Worm (Caenorhabditis elegans): Measurements from ENCODE around the gene spig-4.
A peak's percentile ranks its signal among the peaks of the same experiment; 100 is the strongest.

The spig-4 gene

DNA sequence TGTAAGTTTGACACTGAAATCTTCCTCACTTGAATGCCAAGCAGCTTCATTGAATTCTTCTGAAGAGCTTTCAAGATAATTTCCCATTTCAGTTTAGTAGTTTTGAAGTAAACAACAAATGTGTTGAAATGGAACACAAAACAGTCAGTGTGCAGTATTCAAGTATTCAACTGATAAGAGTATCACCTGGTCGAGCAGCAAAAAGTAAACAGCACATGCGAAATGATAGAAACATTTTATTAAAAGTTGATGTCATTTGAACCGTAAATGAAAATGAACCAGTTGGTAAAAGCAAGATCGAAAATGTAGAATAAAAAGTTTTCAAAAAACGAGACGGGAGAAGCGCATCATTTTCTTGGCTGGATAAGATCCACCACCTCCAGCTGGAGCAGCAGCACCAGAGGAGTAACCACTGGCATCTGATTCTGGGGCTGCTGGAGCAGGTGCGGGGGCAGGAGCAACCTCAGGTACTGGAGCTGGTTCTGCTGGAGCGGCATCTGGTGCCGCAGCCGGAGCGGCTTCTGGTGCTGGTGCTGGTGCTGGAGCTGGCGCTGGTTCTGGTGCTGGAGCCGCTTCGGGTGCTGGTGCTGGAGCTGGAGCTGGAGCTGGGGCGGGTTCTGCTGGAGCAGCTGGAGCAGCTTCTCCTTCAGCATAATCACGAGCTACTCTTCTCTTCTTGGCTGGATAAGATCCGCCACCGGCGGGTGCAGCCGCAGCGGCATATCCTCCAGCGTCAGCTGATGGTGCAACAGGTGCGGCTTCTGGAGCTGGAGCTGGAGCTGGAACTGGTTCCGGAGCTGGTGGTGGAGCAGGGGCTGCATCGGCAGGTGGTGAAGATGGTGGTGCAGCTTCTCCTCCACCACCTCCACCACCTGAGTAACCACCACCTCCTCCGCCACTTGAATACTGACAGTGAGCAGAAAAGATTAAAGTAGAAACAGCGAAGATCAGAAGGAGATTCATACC lies 18.1 kb upstream of the spig-4 start, which contains the start of the genes F47B8.4 and F47B8.18:
Gene F47B8.4 (minus strand): TSS at position 172 of the 966 bp plus-strand sequence.
Gene F47B8.18 (minus strand): TSS at position 963 of the 966 bp plus-strand sequence.
- TF ChIP-seq flt-1 (GFP tag; IDR thresholded peaks at IDR 0.05), result no peak
- TF ChIP-seq aly-1 (tag; optimal IDR thresholded peaks at IDR 0.05), result peak; percentile 26

- TF ChIP-seq hmbx-1 (tag; optimal IDR thresholded peaks at IDR 0.05) (no peak), F13C5.2 (tag; optimal IDR thresholded peaks at IDR 0.05) (no peak), hmg-4 (GFP tag; optimal IDR thresholded peaks at IDR 0.05) (no peak), hnd-1 (tag; optimal IDR thresholded peaks at IDR 0.05) (no peak), tra-4 (tag; optimal IDR thresholded peaks at IDR 0.05) (no peak), ets-7 (tag; optimal IDR thresholded peaks at IDR 0.05) (no peak), sea-1 (GFP tag; conservative IDR thresholded peaks at IDR 0.05) (no peak), aly-1 (tag; optimal IDR thresholded peaks at IDR 0.05) (no peak), tbx-37 (GFP tag; conservative IDR thresholded peaks at IDR 0.05) (no peak)
Observed at ce11 chrV:14322743-14323142, 16.1 kb upstream of the spig-4 start, which contains the start of gene F47B8.3. Gene F47B8.3, minus strand, starts transcription at chrV:14323003.

ce11 chrV:14320730-14321319 lies 14.2 kb upstream of the spig-4 start:
- TF ChIP-seq sea-1 (GFP tag; conservative IDR thresholded peaks at IDR 0.05) (0 out of 2 replicates have a peak, but pooled peaks have one; percentile 21), flt-1 (GFP tag; IDR thresholded peaks at IDR 0.05) (no peak)

DNA sequence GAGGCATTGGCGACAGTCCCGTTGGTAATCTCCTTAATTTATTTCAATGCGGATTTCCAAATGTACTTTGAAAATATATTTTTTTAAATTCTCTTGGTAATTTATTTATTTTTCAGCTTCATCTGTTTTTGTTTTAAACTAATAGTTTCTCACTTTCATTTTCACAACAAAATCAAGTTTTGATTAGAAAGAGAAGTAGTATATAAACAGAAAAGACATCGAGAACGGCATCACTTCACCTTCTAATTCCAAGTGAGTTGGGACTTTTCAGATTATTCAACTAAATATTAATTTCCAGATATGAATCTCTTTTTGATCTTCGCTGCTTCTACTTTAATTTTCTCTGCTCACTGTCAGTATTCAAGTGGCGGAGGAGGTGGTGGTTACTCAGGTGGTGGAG lies 13.6 kb upstream of the spig-4 start, which contains the start of gene F47B8.14:
Gene F47B8.14 (plus strand): TSS at position 301 of the 400 bp plus-strand sequence.
- TF ChIP-seq B0310.2 (tag; optimal IDR thresholded peaks at IDR 0.05), result no peak
- TF ChIP-seq ets-7 (tag; optimal IDR thresholded peaks at IDR 0.05), result no peak
- no peak for TF ChIP-seq flt-1 (GFP tag; IDR thresholded peaks at IDR 0.05)
- TF ChIP-seq F13C5.2 (tag; optimal IDR thresholded peaks at IDR 0.05), result no peak
- no peak for TF ChIP-seq hmg-4 (GFP tag; optimal IDR thresholded peaks at IDR 0.05)
- TF ChIP-seq tbx-11 (GFP tag; IDR thresholded peaks at IDR 0.05), result no peak
- TF ChIP-seq ceh-36 (tag; optimal IDR thresholded peaks at IDR 0.05), result no peak
- TF ChIP-seq hnd-1 (tag; optimal IDR thresholded peaks at IDR 0.05), result no peak
- no peak for TF ChIP-seq ama-1 (optimal IDR thresholded peaks at IDR 0.05)
- no peak for TF ChIP-seq scrt-1 (GFP tag; IDR thresholded peaks at IDR 0.05)
- TF ChIP-seq tra-4 (tag; optimal IDR thresholded peaks at IDR 0.05), result no peak

DNA sequence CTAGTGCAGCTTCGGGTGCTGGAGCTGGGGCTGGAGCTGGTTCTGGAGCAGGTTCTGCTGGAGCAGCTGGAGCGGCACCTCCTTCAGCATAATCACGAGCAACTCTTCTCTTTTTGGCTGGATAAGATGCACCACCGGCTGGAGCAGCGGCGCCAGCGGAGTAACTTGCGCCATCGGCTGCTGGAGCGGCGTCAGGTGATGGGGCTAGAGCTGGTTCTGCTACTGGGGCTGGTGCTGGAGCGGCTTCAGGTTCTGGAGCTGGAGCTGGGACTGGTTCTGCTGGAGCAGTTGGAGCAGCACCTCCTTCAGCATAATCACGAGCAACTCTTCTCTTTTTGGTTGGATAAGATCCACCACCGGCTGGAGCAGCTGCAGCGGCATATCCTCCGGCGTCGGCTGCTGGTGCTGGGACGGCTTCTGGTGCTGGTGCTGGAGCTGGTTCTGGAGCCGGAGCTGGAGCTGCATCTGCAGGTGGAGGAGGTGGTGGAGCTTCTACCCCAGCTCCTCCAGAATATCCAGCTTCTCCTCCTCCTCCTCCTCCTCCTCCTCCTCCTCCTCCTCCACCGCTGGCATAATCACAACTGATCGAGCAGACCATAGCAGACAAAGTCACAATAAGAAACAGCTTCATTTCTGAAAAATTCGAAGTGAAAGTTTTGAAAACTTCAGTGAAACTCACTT lies 12.6 kb upstream of the spig-4 start, which contains the start of gene F47B8.13:
Gene F47B8.13 (minus strand): TSS at position 631 of the 681 bp plus-strand sequence.
- TF ChIP-seq hmbx-1 (tag; optimal IDR thresholded peaks at IDR 0.05), result no peak
- TF ChIP-seq ceh-36 (tag; optimal IDR thresholded peaks at IDR 0.05), result no peak
- no peak for TF ChIP-seq flt-1 (GFP tag; IDR thresholded peaks at IDR 0.05)
- no peak for TF ChIP-seq sea-1 (GFP tag; conservative IDR thresholded peaks at IDR 0.05)
- TF ChIP-seq aly-1 (tag; optimal IDR thresholded peaks at IDR 0.05), result peak; percentile 55
- no peak for TF ChIP-seq pes-1 (GFP tag; IDR thresholded peaks at IDR 0.05)
- no peak for TF ChIP-seq hmg-4 (GFP tag; optimal IDR thresholded peaks at IDR 0.05)

DNA sequence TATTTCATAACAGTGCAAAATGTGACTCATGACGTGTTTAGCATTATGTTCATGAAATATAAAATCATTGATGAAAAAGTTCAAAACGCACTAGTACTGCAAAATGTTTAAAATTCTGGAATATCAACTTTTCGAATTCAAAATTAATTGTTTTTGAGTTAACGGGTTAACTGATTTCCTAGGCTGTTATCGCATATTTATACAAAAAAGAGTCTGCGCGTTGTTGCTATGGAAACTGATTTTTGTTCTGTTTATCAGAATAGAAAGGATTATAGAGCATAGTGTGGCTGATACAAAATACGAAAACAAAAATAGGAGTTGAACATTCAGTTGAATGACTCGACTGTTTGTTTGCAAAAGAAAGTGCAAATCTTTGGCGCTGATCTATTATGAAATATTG lies 10.9 kb upstream of the spig-4 start:
- TF ChIP-seq B0310.2 (tag; optimal IDR thresholded peaks at IDR 0.05) (no peak), ama-1 (optimal IDR thresholded peaks at IDR 0.05) (no peak), hmbx-1 (tag; optimal IDR thresholded peaks at IDR 0.05) (no peak), ceh-13 (GFP tag; optimal IDR thresholded peaks at IDR 0.05) (no peak), sea-1 (GFP tag; conservative IDR thresholded peaks at IDR 0.05) (no peak), flt-1 (GFP tag; IDR thresholded peaks at IDR 0.05) (no peak), F13C5.2 (tag; optimal IDR thresholded peaks at IDR 0.05) (no peak), tra-4 (tag; optimal IDR thresholded peaks at IDR 0.05) (no peak), tbx-11 (GFP tag; IDR thresholded peaks at IDR 0.05) (no peak), scrt-1 (GFP tag; IDR thresholded peaks at IDR 0.05) (no peak), ceh-36 (tag; optimal IDR thresholded peaks at IDR 0.05) (no peak), aly-1 (tag; optimal IDR thresholded peaks at IDR 0.05) (no peak), hnd-1 (tag; optimal IDR thresholded peaks at IDR 0.05) (no peak), hmg-4 (GFP tag; optimal IDR thresholded peaks at IDR 0.05) (no peak)

DNA sequence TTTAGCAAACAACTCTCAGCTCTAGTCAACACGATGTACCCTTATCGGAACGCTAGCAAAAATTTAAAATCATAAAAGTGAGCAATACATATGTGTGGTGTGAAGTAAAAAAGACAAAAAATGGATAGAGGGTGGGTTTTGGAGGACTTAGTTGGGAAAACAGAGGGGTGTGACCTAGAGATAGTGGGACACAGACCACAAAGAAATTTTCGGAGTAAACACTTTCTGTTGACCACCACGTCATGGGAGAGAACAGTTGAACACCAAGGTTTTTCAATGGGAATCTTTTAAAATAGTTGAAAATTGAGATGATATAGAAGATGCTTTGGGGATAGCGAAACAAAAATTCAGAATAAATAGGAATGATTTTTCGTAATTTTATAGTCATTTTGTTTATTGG lies 10.5 kb upstream of the spig-4 start:
- TF ChIP-seq F13C5.2 (tag; optimal IDR thresholded peaks at IDR 0.05) (no peak), tbx-37 (GFP tag; conservative IDR thresholded peaks at IDR 0.05) (no peak), scrt-1 (GFP tag; IDR thresholded peaks at IDR 0.05) (no peak)

- TF ChIP-seq hnd-1 (tag; optimal IDR thresholded peaks at IDR 0.05) (no peak), scrt-1 (GFP tag; IDR thresholded peaks at IDR 0.05) (no peak), hmbx-1 (tag; optimal IDR thresholded peaks at IDR 0.05) (no peak), ama-1 (optimal IDR thresholded peaks at IDR 0.05) (no peak), ets-7 (tag; optimal IDR thresholded peaks at IDR 0.05) (no peak), tbx-37 (GFP tag; conservative IDR thresholded peaks at IDR 0.05) (no peak), B0310.2 (tag; optimal IDR thresholded peaks at IDR 0.05) (no peak), sea-1 (GFP tag; conservative IDR thresholded peaks at IDR 0.05) (no peak), flt-1 (GFP tag; IDR thresholded peaks at IDR 0.05) (no peak), ceh-13 (GFP tag; optimal IDR thresholded peaks at IDR 0.05) (no peak), tra-4 (tag; optimal IDR thresholded peaks at IDR 0.05) (no peak), tbx-11 (GFP tag; IDR thresholded peaks at IDR 0.05) (no peak), ceh-36 (tag; optimal IDR thresholded peaks at IDR 0.05) (no peak), aly-1 (tag; optimal IDR thresholded peaks at IDR 0.05) (no peak), F13C5.2 (tag; optimal IDR thresholded peaks at IDR 0.05) (no peak), hmg-4 (GFP tag; optimal IDR thresholded peaks at IDR 0.05) (no peak), pes-1 (GFP tag; IDR thresholded peaks at IDR 0.05) (no peak)
Observed at ce11 chrV:14316525-14316924, 9.9 kb upstream of the spig-4 start, which contains the start of gene F47B8.2. Gene F47B8.2, minus strand, starts transcription at chrV:14316625.

Measured in whole organism, early embryonic.